Fruit fly (Drosophila melanogaster): ENCODE measurements around the gene Pldn.

DNA sequence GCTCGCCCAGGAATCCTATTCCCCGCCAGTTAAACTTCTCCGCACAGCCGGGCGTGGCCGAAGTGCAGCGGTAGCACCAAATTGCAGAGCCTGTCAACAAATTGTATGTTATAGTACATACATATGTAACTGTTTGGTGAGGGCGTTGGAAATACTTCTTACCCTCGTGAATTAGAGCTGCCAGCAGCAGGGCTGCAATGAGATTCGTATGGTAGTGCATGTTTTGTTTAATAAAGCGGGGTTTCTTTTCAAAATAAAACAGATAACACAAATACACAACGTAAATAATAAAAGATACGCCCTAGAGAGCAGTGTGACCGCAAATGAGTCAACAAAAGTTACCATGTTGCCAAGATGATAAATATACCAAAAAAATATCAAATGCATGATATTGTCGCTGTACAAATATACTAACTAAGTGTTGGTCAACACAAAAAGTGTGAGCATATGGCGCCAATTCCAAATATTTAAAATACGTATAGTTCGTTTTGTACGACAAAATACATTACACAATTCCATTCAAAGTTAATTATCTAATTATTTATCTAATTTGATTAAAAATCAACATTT, 19.9 kb upstream of the Pldn start, which contains the start of gene crim:
- TF ChIP-seq Mnt (GFP tag; optimal IDR thresholded peaks at IDR 0.05) (peak; percentile 37), cic (GFP tag; optimal IDR thresholded peaks at IDR 0.05) (peak; percentile 52), Hr96 (GFP tag; optimal IDR thresholded peaks at IDR 0.05) (no peak), CG5204 (GFP tag; optimal IDR thresholded peaks at IDR 0.05) (no peak), CG7045 (GFP tag; optimal IDR thresholded peaks at IDR 0.05) (no peak), tj (GFP tag; optimal IDR thresholded peaks at IDR 0.05) (no peak)

Measured in whole organism, adult.